Comparison of ENCODE assay signal across 1 fruit fly cellular context in the genomic region with DNA sequence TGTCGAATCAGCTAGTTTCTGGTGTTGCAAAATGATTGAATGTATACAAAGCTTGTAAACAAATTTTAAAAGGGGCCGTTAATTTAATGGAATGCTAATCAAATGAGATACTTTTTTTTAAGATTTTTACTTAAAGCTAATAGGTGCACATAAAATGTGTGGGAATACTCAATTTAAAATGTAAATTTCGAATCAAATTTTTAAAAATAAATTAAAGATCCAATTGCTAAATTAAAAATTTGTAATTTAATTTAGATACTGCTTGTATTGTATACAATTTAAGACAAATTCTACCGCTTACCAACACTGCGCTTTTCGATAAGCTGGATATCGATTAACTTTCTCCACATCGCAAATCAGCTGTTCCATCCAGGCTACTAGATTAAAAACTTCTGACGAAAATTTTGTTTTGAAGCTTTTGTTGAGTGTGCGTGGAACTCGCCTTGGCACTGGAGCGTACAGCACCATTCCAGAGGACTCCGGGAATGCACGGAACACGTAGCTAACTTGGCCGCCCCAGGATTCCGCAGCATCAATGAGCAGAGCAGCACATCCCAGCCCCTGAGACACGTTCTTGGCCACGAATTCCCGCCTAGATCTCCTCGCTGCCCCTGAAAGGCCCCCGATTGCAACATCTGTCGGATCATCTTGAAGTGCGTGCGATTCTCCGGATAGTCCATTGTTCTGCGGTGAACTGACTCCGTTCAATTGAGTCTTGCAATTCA.
TF ChIP-seq lines count a peak whose summit lies in the region.

A gene (minus strand): TSS at position 24 of the 725 bp plus-strand sequence.
A gene (plus strand): TSS at position 344 of the 725 bp plus-strand sequence.

TF ChIP-seq in whole organism, embryonic, 481 proteins besides CTCF, POLR2A, EP300 and RAD21 (continued from another document and continues in another):
- TF ChIP-seq rib (GFP tag; IDR thresholded peaks at IDR 0.05; lab: Robert Waterston, UW) = no peak
- TF ChIP-seq CG3065 (GFP tag; optimal IDR thresholded peaks at IDR 0.05; lab: Kevin White, UChicago) = no peak
- no peak for TF ChIP-seq CG9797 (GFP tag; optimal IDR thresholded peaks at IDR 0.05; lab: Kevin White, UChicago)
- TF ChIP-seq Gsc (GFP tag; IDR thresholded peaks at IDR 0.05; lab: Robert Waterston, UW) = no peak
- TF ChIP-seq CHES-1-like (GFP tag; optimal IDR thresholded peaks at IDR 0.05; lab: Kevin White, UChicago) = peak; percentile 5
- no peak for TF ChIP-seq bigmax (GFP tag; optimal IDR thresholded peaks at IDR 0.05; lab: Kevin White, UChicago)
- TF ChIP-seq Antp (GFP tag; optimal IDR thresholded peaks at IDR 0.05; lab: Kevin White, UChicago) = no peak
- no peak for TF ChIP-seq CG17802 (tag; optimal IDR thresholded peaks at IDR 0.05; lab: Kevin White, UChicago)
- no peak for TF ChIP-seq pb (GFP tag; optimal IDR thresholded peaks at IDR 0.05; lab: Kevin White, UChicago)
- no peak for TF ChIP-seq CG6272 (GFP tag; IDR thresholded peaks at IDR 0.05; lab: Robert Waterston, UW)
- TF ChIP-seq row (GFP tag; IDR thresholded peaks at IDR 0.05; lab: Robert Waterston, UW) = peak; percentile 56
- TF ChIP-seq Ets65A (GFP tag; lab: Kevin White, UChicago) = peak; percentile 86
- TF ChIP-seq her (GFP tag; optimal IDR thresholded peaks at IDR 0.05; lab: Kevin White, UChicago) = no peak
- no peak for TF ChIP-seq sens-2 (GFP tag; IDR thresholded peaks at IDR 0.05; lab: Robert Waterston, UW)
- TF ChIP-seq CG1529 (GFP tag; optimal IDR thresholded peaks at IDR 0.05; lab: Kevin White, UChicago) = peak; percentile 32
- peak; percentile 78 for TF ChIP-seq Hmr (GFP tag; optimal IDR thresholded peaks at IDR 0.05; lab: Kevin White, UChicago)
- TF ChIP-seq BEAF-32 (GFP tag; optimal IDR thresholded peaks at IDR 0.05; lab: Kevin White, UChicago) = peak; percentile 57
- TF ChIP-seq CG1233 (GFP tag; optimal IDR thresholded peaks at IDR 0.05; lab: Kevin White, UChicago) = peak; percentile 17
- TF ChIP-seq CG13624 (GFP tag; optimal IDR thresholded peaks at IDR 0.05; lab: Kevin White, UChicago) = peak; percentile 62
- TF ChIP-seq pita (GFP tag; optimal IDR thresholded peaks at IDR 0.05; lab: Kevin White, UChicago) = no peak
- TF ChIP-seq cwo (GFP tag; optimal IDR thresholded peaks at IDR 0.05; lab: Kevin White, UChicago) = peak; percentile 33
- peak; percentile 45 for TF ChIP-seq CG10209 (GFP tag; optimal IDR thresholded peaks at IDR 0.05; lab: Kevin White, UChicago)
- no peak for TF ChIP-seq CG1792 (GFP tag; optimal IDR thresholded peaks at IDR 0.05; lab: Kevin White, UChicago)
- no peak for TF ChIP-seq NK7.1 (GFP tag; optimal IDR thresholded peaks at IDR 0.05; lab: Kevin White, UChicago)
- TF ChIP-seq CG10321 (GFP tag; IDR thresholded peaks at IDR 0.05; lab: Robert Waterston, UW) = 0 out of 2 replicates have a peak, but pooled peaks have one; percentile 13
- TF ChIP-seq CG14014 (GFP tag; IDR thresholded peaks at IDR 0.05; lab: Robert Waterston, UW) = 0 out of 2 replicates have a peak, but pooled peaks have one; percentile 40
- TF ChIP-seq CG18619 (GFP tag; optimal IDR thresholded peaks at IDR 0.05; lab: Kevin White, UChicago) = peak; percentile 42
- no peak for TF ChIP-seq chm (GFP tag; IDR thresholded peaks at IDR 0.05; lab: Robert Waterston, UW)
- no peak for TF ChIP-seq en (GFP tag; optimal IDR thresholded peaks at IDR 0.05; lab: Kevin White, UChicago)
- TF ChIP-seq Bdp1 (GFP tag; optimal IDR thresholded peaks at IDR 0.05; lab: Kevin White, UChicago) = no peak
- TF ChIP-seq CG18476 (GFP tag; optimal IDR thresholded peaks at IDR 0.05; lab: Kevin White, UChicago) = peak; percentile 56
- no peak for TF ChIP-seq CG17568 (GFP tag; optimal IDR thresholded peaks at IDR 0.05; lab: Kevin White, UChicago)
- TF ChIP-seq sd (tag; optimal IDR thresholded peaks at IDR 0.05; lab: Kevin White, UChicago) = peak; percentile 84
- TF ChIP-seq CG2678 (tag; optimal IDR thresholded peaks at IDR 0.05; lab: Kevin White, UChicago) = peak; percentile 79
- no peak for TF ChIP-seq wek (GFP tag; optimal IDR thresholded peaks at IDR 0.05; lab: Kevin White, UChicago)
- no peak for TF ChIP-seq danr (GFP tag; IDR thresholded peaks at IDR 0.05; lab: Robert Waterston, UW)
- TF ChIP-seq btn (GFP tag; optimal IDR thresholded peaks at IDR 0.05; lab: Kevin White, UChicago) = no peak
- TF ChIP-seq nau (GFP tag; optimal IDR thresholded peaks at IDR 0.05; lab: Kevin White, UChicago) = no peak
- TF ChIP-seq B-H2 (GFP tag; optimal IDR thresholded peaks at IDR 0.05; lab: Kevin White, UChicago) = peak; percentile 70
- no peak for TF ChIP-seq dimm (GFP tag; IDR thresholded peaks at IDR 0.05; lab: Robert Waterston, UW)
- peak; percentile 47 for TF ChIP-seq mam (GFP tag; optimal IDR thresholded peaks at IDR 0.05; lab: Kevin White, UChicago)
- 0 out of 2 replicates have a peak, but pooled peaks have one; percentile 29 for TF ChIP-seq stc (GFP tag; IDR thresholded peaks at IDR 0.05; lab: Robert Waterston, UW)
- TF ChIP-seq bsh (GFP tag; optimal IDR thresholded peaks at IDR 0.05; lab: Kevin White, UChicago) = peak in 1 of 2 experiments; percentile 49
- no peak for TF ChIP-seq CG11560 (tag; IDR thresholded peaks at IDR 0.05; lab: Robert Waterston, UW)
- no peak for TF ChIP-seq CG11456 (GFP tag; IDR thresholded peaks at IDR 0.05; lab: Robert Waterston, UW)
- TF ChIP-seq twi (tag; optimal IDR thresholded peaks at IDR 0.05; lab: Kevin White, UChicago) = peak; percentile 19
- no peak for TF ChIP-seq zf30C (GFP tag; optimal IDR thresholded peaks at IDR 0.05; lab: Kevin White, UChicago)
- TF ChIP-seq eve (GFP tag; optimal IDR thresholded peaks at IDR 0.05; lab: Kevin White, UChicago) = no peak
- 0 out of 2 replicates have a peak, but pooled peaks have one; percentile 22 for TF ChIP-seq CG32772 (GFP tag; IDR thresholded peaks at IDR 0.05; lab: Robert Waterston, UW)
- TF ChIP-seq tna (GFP tag; IDR thresholded peaks at IDR 0.05; lab: Robert Waterston, UW; ENCODE audit: partially characterized antibody) = 0 out of 2 replicates have a peak, but pooled peaks have one; percentile 42
- peak; percentile 18 for TF ChIP-seq Side (GFP tag; optimal IDR thresholded peaks at IDR 0.05; lab: Kevin White, UChicago)
- peak; percentile 70 for TF ChIP-seq PHDP (tag; optimal IDR thresholded peaks at IDR 0.05; lab: Kevin White, UChicago)
- TF ChIP-seq CG15479 (GFP tag; optimal IDR thresholded peaks at IDR 0.05; lab: Kevin White, UChicago) = peak; percentile 33
- peak; percentile 43 for TF ChIP-seq Lhr (GFP tag; optimal IDR thresholded peaks at IDR 0.05; lab: Kevin White, UChicago)
- TF ChIP-seq gro (GFP tag; optimal IDR thresholded peaks at IDR 0.05; lab: Kevin White, UChicago) = peak; percentile 21
- TF ChIP-seq CG17359 (tag; optimal IDR thresholded peaks at IDR 0.05; lab: Kevin White, UChicago) = peak; percentile 56
- peak; percentile 34; the same call in 1 of the 2 replicates for TF ChIP-seq Scr (GFP tag; IDR thresholded peaks at IDR 0.05; lab: Robert Waterston, UW; ENCODE audit: partially characterized antibody)
- peak; percentile 17 for TF ChIP-seq gfzf (GFP tag; optimal IDR thresholded peaks at IDR 0.05; lab: Kevin White, UChicago)
- TF ChIP-seq MESR4 (GFP tag; optimal IDR thresholded peaks at IDR 0.05; lab: Kevin White, UChicago) = peak; percentile 60
- TF ChIP-seq Abd-B (GFP tag; optimal IDR thresholded peaks at IDR 0.05; lab: Kevin White, UChicago) = no peak
- TF ChIP-seq dpn (GFP tag; optimal IDR thresholded peaks at IDR 0.05; lab: Kevin White, UChicago) = peak; percentile 50 to 73
- peak; percentile 32 for TF ChIP-seq Ssrp (tag; optimal IDR thresholded peaks at IDR 0.05; lab: Kevin White, UChicago)
- TF ChIP-seq zfh2 (GFP tag; optimal IDR thresholded peaks at IDR 0.05; lab: Kevin White, UChicago) = peak; percentile 45
- TF ChIP-seq CG32532 (GFP tag; IDR thresholded peaks at IDR 0.05; lab: Robert Waterston, UW) = peak; percentile 52; the same call in 1 of the 2 replicates
- TF ChIP-seq CrebB (tag; optimal IDR thresholded peaks at IDR 0.05; lab: Kevin White, UChicago) = no peak
- peak; percentile 73 for TF ChIP-seq Med (GFP tag; lab: Kevin White, UChicago)
- peak; percentile 84 for TF ChIP-seq CG30403 (GFP tag; optimal IDR thresholded peaks at IDR 0.05; lab: Kevin White, UChicago)
- peak; percentile 56 for TF ChIP-seq CG3847 (GFP tag; IDR thresholded peaks at IDR 0.05; lab: Robert Waterston, UW)
- no peak for TF ChIP-seq sim (GFP tag; IDR thresholded peaks at IDR 0.05; lab: Robert Waterston, UW)
- no peak for TF ChIP-seq nerfin-2 (GFP tag; IDR thresholded peaks at IDR 0.05; lab: Robert Waterston, UW; ENCODE audit: partially characterized antibody)
- peak; percentile 37 for TF ChIP-seq CG8290 (GFP tag; optimal IDR thresholded peaks at IDR 0.05; lab: Kevin White, UChicago)
- no peak for TF ChIP-seq CG8290 (tag; optimal IDR thresholded peaks at IDR 0.05; lab: Kevin White, UChicago)
- no peak for TF ChIP-seq Nf-YB (GFP tag; optimal IDR thresholded peaks at IDR 0.05; lab: Kevin White, UChicago)
- peak; percentile 64 for TF ChIP-seq ind (GFP tag; optimal IDR thresholded peaks at IDR 0.05; lab: Kevin White, UChicago)
- peak; percentile 9 for TF ChIP-seq CG31388 (GFP tag; optimal IDR thresholded peaks at IDR 0.05; lab: Kevin White, UChicago)
- TF ChIP-seq bcd (GFP tag; optimal IDR thresholded peaks at IDR 0.05; lab: Kevin White, UChicago) = peak; percentile 65
- peak; percentile 29 for TF ChIP-seq ewg (GFP tag; optimal IDR thresholded peaks at IDR 0.05; lab: Kevin White, UChicago)
- peak; percentile 56 for TF ChIP-seq CG15601 (tag; optimal IDR thresholded peaks at IDR 0.05; lab: Kevin White, UChicago)
- TF ChIP-seq CG12769 (tag; optimal IDR thresholded peaks at IDR 0.05; lab: Kevin White, UChicago) = no peak
- TF ChIP-seq CG10147 (GFP tag; optimal IDR thresholded peaks at IDR 0.05; lab: Kevin White, UChicago) = peak; percentile 36
- TF ChIP-seq CG4617 (GFP tag; optimal IDR thresholded peaks at IDR 0.05; lab: Kevin White, UChicago; ENCODE audit: borderline replicate concordance) = peak; percentile 8
- no peak for TF ChIP-seq CG2875 (GFP tag; optimal IDR thresholded peaks at IDR 0.05; lab: Kevin White, UChicago)
- TF ChIP-seq pzg (GFP tag; optimal IDR thresholded peaks at IDR 0.05; lab: Kevin White, UChicago) = peak; percentile 33
- no peak for TF ChIP-seq inv (GFP tag; IDR thresholded peaks at IDR 0.05; lab: Robert Waterston, UW; ENCODE audit: partially characterized antibody)
- peak; percentile 20 for TF ChIP-seq slou (GFP tag; optimal IDR thresholded peaks at IDR 0.05; lab: Kevin White, UChicago)
- no peak for TF ChIP-seq sima (GFP tag; optimal IDR thresholded peaks at IDR 0.05; lab: Kevin White, UChicago)
- TF ChIP-seq Nf-YA (GFP tag; IDR thresholded peaks at IDR 0.05; lab: Robert Waterston, UW) = no peak
- TF ChIP-seq CG3726 (GFP tag; IDR thresholded peaks at IDR 0.05; lab: Robert Waterston, UW) = no peak
- peak; percentile 74 for TF ChIP-seq CG4424 (GFP tag; optimal IDR thresholded peaks at IDR 0.05; lab: Kevin White, UChicago)
- no peak for TF ChIP-seq Hr39 (optimal IDR thresholded peaks at IDR 0.05; lab: Kevin White, UChicago)
- TF ChIP-seq CG12744 (GFP tag; optimal IDR thresholded peaks at IDR 0.05; lab: Kevin White, UChicago) = peak; percentile 29
- TF ChIP-seq gt (GFP tag; IDR thresholded peaks at IDR 0.05; lab: Robert Waterston, UW) = no peak
- peak; percentile 54 for TF ChIP-seq Dip3 (GFP tag; optimal IDR thresholded peaks at IDR 0.05; lab: Kevin White, UChicago)
- TF ChIP-seq dmrt11E (tag; optimal IDR thresholded peaks at IDR 0.05; lab: Kevin White, UChicago) = peak; percentile 61
- TF ChIP-seq CG31224 (GFP tag; IDR thresholded peaks at IDR 0.05; lab: Robert Waterston, UW) = no peak
- TF ChIP-seq Aef1 (GFP tag; IDR thresholded peaks at IDR 0.05; lab: Robert Waterston, UW) = no peak
- TF ChIP-seq CG1603 (tag; optimal IDR thresholded peaks at IDR 0.05; lab: Kevin White, UChicago) = peak; percentile 4
- no peak for TF ChIP-seq Lpt (GFP tag; optimal IDR thresholded peaks at IDR 0.05; lab: Kevin White, UChicago)
- peak; percentile 8 for TF ChIP-seq org-1 (GFP tag; optimal IDR thresholded peaks at IDR 0.05; lab: Kevin White, UChicago)
- TF ChIP-seq CG16779 (GFP tag; IDR thresholded peaks at IDR 0.05; lab: Robert Waterston, UW) = no peak
- no peak for TF ChIP-seq CG2889 (GFP tag; IDR thresholded peaks at IDR 0.05; lab: Robert Waterston, UW)
- TF ChIP-seq CG17328 (GFP tag; IDR thresholded peaks at IDR 0.05; lab: Robert Waterston, UW) = no peak
- TF ChIP-seq CG12391 (tag; optimal IDR thresholded peaks at IDR 0.05; lab: Kevin White, UChicago) = peak; percentile 80
- TF ChIP-seq CG12942 (GFP tag; optimal IDR thresholded peaks at IDR 0.05; lab: Kevin White, UChicago) = peak; percentile 38
- peak; percentile 12 for TF ChIP-seq CG2202 (tag; optimal IDR thresholded peaks at IDR 0.05; lab: Kevin White, UChicago)
- TF ChIP-seq Taf1 (GFP tag; IDR thresholded peaks at IDR 0.05; lab: Robert Waterston, UW) = no peak
- peak; percentile 65 for TF ChIP-seq CG3281 (GFP tag; optimal IDR thresholded peaks at IDR 0.05; lab: Kevin White, UChicago)
- TF ChIP-seq ato (GFP tag; IDR thresholded peaks at IDR 0.05; lab: Robert Waterston, UW; ENCODE audit: partially characterized antibody) = no peak
- peak; percentile 68 for TF ChIP-seq Nf-YC (tag; optimal IDR thresholded peaks at IDR 0.05; lab: Kevin White, UChicago)
- TF ChIP-seq D (optimal IDR thresholded peaks at IDR 0.05; lab: Kevin White, UChicago) = no peak
- peak; percentile 41 for TF ChIP-seq D (GFP tag; optimal IDR thresholded peaks at IDR 0.05; lab: Kevin White, UChicago)
- no peak for TF ChIP-seq Ada2b (GFP tag; IDR thresholded peaks at IDR 0.05; lab: Robert Waterston, UW)
- no peak for TF ChIP-seq cas (GFP tag; IDR thresholded peaks at IDR 0.05; lab: Robert Waterston, UW)
- no peak for TF ChIP-seq HmgD (GFP tag; optimal IDR thresholded peaks at IDR 0.05; lab: Kevin White, UChicago)
- no peak for TF ChIP-seq CG6813 (GFP tag; optimal IDR thresholded peaks at IDR 0.05; lab: Kevin White, UChicago)
- TF ChIP-seq CG33213 (GFP tag; optimal IDR thresholded peaks at IDR 0.05; lab: Kevin White, UChicago) = peak; percentile 29
- TF ChIP-seq Bteb2 (GFP tag; optimal IDR thresholded peaks at IDR 0.05; lab: Kevin White, UChicago) = peak; percentile 59
- TF ChIP-seq CG5953 (GFP tag; IDR thresholded peaks at IDR 0.05; lab: Robert Waterston, UW) = no peak
- peak; percentile 38; the same call in 1 of the 2 replicates for TF ChIP-seq hbn (GFP tag; IDR thresholded peaks at IDR 0.05; lab: Robert Waterston, UW; ENCODE audit: partially characterized antibody)
- TF ChIP-seq Dfd (GFP tag; optimal IDR thresholded peaks at IDR 0.05; lab: Kevin White, UChicago) = no peak
- TF ChIP-seq fd96Cb (tag; optimal IDR thresholded peaks at IDR 0.05; lab: Kevin White, UChicago) = peak; percentile 39
- TF ChIP-seq vfl (GFP tag; optimal IDR thresholded peaks at IDR 0.05; lab: Kevin White, UChicago) = peak; percentile 40
- peak; percentile 21 for TF ChIP-seq CG31365 (tag; optimal IDR thresholded peaks at IDR 0.05; lab: Kevin White, UChicago)
